Fruit fly (Drosophila melanogaster) S2 (cell line): ENCODE data around the gene RhoBTB.

Source experiments
- CG8478 ChIP-seq: fragments of >200 bp; optimal IDR thresholded peaks from 2 replicates; lab custom pipeline; 2018
- CTCF ChIP-seq, 2 experiments: fragments of >200 bp; optimal IDR thresholded peaks; 2 replicates each; lab custom pipeline; 2018

DNA sequence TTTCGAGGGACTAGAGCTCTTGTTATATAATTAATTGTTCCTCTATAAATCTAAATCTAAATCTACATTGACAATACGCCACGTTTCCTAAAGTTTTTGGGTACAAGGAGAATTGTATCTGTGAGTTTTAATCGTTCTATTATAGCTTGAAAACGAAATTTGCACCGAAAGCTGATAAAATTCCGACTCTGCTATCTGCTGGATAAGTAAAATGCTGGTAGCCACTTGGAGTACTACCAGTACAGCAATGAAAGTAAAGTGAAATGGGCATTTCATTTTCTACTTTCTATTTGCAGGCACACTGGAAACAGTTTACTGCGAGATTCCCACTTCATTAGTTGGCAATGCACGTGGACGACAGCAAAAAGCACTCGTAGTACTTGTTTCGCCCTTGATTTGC lies 22.9 kb upstream of the RhoBTB start, which contains the start of gene CG5618:
- TF ChIP-seq CG8478 (lab: Kevin White, UChicago) (no peak), CTCF (optimal IDR thresholded peaks at IDR 0.05; lab: Kevin White, UChicago) (no peak)
